Fruit fly (Drosophila melanogaster): ENCODE measurements around the gene CG31140.

The CG31140 gene

DNA sequence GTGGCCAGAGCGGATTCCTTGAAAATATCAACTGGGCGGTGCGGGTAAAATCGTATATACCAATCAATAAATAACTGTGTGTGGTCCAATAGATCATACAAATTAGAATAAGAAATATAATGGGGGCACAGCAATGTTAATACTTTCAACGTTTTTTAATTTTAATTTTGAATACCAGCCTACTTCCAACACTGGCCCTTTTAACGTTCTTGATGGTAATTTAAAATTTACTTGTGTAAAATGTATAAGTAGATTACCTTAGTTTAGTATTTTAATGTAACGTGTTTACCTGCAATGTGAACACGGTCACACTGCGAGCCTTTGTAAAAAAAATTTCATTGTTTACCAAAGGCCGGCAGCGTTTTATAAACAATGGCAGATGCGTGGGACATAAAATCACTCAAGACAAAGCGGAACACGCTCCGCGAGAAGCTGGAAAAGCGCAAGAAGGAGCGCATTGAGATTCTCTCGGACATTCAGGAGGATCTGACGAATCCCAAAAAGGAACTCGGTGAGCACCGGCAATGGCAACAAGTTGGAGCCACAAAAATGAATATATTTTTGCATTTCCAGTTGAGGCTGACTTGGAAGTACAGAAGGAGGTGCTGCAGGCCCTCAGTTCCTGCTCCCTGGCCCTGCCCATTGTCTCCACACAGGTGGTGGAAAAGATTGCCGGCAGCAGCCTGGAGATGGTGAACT is 69.0 kb downstream of the CG31140 start, which contains the start of the genes KrT95D and Mettl3:
Gene KrT95D (minus strand): TSS at position 3 of the 699 bp plus-strand sequence.
Gene Mettl3 (plus strand): TSS at position 333 of the 699 bp plus-strand sequence.
- no peak for TF ChIP-seq Abd-B (GFP tag; optimal IDR thresholded peaks at IDR 0.05)
- TF ChIP-seq foxo (GFP tag; optimal IDR thresholded peaks at IDR 0.05): no peak
- peak; percentile 55 for TF ChIP-seq Hnf4 (GFP tag; optimal IDR thresholded peaks at IDR 0.05)
- TF ChIP-seq usp (GFP tag; optimal IDR thresholded peaks at IDR 0.05): no peak
- no peak for TF ChIP-seq sage (GFP tag; optimal IDR thresholded peaks at IDR 0.05)
- no peak for TF ChIP-seq OdsH (GFP tag; optimal IDR thresholded peaks at IDR 0.05)
- TF ChIP-seq N (GFP tag; optimal IDR thresholded peaks at IDR 0.05): no peak
- no peak for TF ChIP-seq pan (optimal IDR thresholded peaks at IDR 0.05)
- TF ChIP-seq CrebA (GFP tag; optimal IDR thresholded peaks at IDR 0.05; ENCODE audit: borderline replicate concordance): no peak
- no peak for TF ChIP-seq Dif (GFP tag; optimal IDR thresholded peaks at IDR 0.05; ENCODE audit: partially characterized antibody)
- TF ChIP-seq h (GFP tag; optimal IDR thresholded peaks at IDR 0.05): peak; percentile 26
- no peak for TF ChIP-seq dl (GFP tag; optimal IDR thresholded peaks at IDR 0.05; ENCODE audit: insufficient read depth in 1 of 2, partially characterized antibody in 2 of 2)
- no peak for TF ChIP-seq Rel (GFP tag; optimal IDR thresholded peaks at IDR 0.05)
- TF ChIP-seq Rel (tag; optimal IDR thresholded peaks at IDR 0.05): peak; percentile 4
- no peak for TF ChIP-seq rgr (GFP tag; optimal IDR thresholded peaks at IDR 0.05)
- no peak for TF ChIP-seq CG9705 (GFP tag; optimal IDR thresholded peaks at IDR 0.05)
- no peak for TF ChIP-seq dmrt93B (GFP tag; optimal IDR thresholded peaks at IDR 0.05)
- TF ChIP-seq GATAd (GFP tag; optimal IDR thresholded peaks at IDR 0.05): no peak
- TF ChIP-seq Mio (GFP tag; optimal IDR thresholded peaks at IDR 0.05): no peak
- no peak for TF ChIP-seq Jra (GFP tag; optimal IDR thresholded peaks at IDR 0.05)
- peak; percentile 19 for TF ChIP-seq HLH106 (tag; optimal IDR thresholded peaks at IDR 0.05)
- peak; percentile 16 for TF ChIP-seq br (GFP tag; optimal IDR thresholded peaks at IDR 0.05)
- no peak for TF ChIP-seq tai (GFP tag; optimal IDR thresholded peaks at IDR 0.05)
- TF ChIP-seq dsf (GFP tag; optimal IDR thresholded peaks at IDR 0.05; ENCODE audit: borderline replicate concordance): peak; percentile 58
- no peak for TF ChIP-seq woc (GFP tag; optimal IDR thresholded peaks at IDR 0.05)
- TF ChIP-seq fru (GFP tag; optimal IDR thresholded peaks at IDR 0.05): peak; percentile 26
- TF ChIP-seq Myc (optimal IDR thresholded peaks at IDR 0.05): peak; percentile 16
- peak; percentile 12 for TF ChIP-seq ey (GFP tag; optimal IDR thresholded peaks at IDR 0.05)
